Fruit fly (Drosophila melanogaster) whole organism, embryonic: ENCODE data around the gene CG33939.

Experiments used
- Atf6 ChIP-seq: fragments of 200-800 bp; sonication (Bioruptor generic); IDR thresholded peaks from 2 replicates; pipeline ENCODE4 v1.3.6; 2022; ENCODE audit warnings: missing biosample characterization, missing genetic modification characterization
- CG10543 ChIP-seq: fragments of 200-800 bp; sonication (Bioruptor generic); optimal IDR thresholded peaks from 3 replicates; lab custom pipeline; 2017; ENCODE audit warnings: missing biosample characterization, mild to moderate bottlenecking, missing genetic modification characterization, moderate library complexity
- CG11504 ChIP-seq: fragments of 200-800 bp; sonication (Bioruptor generic); optimal IDR thresholded peaks from 3 replicates; lab custom pipeline; 2019; ENCODE audit warnings: missing biosample characterization, mild to moderate bottlenecking, missing genetic modification characterization, moderate library complexity
- CG11695 ChIP-seq: fragments of 200-800 bp; sonication (Bioruptor generic); IDR thresholded peaks from 3 replicates; pipeline ENCODE4 v1.3.6; 2022; ENCODE audit warnings: missing biosample characterization, missing genetic modification characterization
- CG12744 ChIP-seq: fragments of 200-800 bp; sonication (Bioruptor generic); optimal IDR thresholded peaks from 2 replicates; lab custom pipeline; 2016; ENCODE audit warnings: missing biosample characterization, missing genetic modification characterization
- CG12942 ChIP-seq: fragments of 200-800 bp; sonication (Bioruptor generic); optimal IDR thresholded peaks from 3 replicates; lab custom pipeline; 2016; ENCODE audit warnings: missing biosample characterization, missing genetic modification characterization
- CG13287 ChIP-seq: fragments of 200-800 bp; sonication (Bioruptor generic); IDR thresholded peaks from 2 replicates; pipeline ENCODE4 v1.3.6; 2022; ENCODE audit warnings: missing biosample characterization, missing genetic modification characterization; ENCODE audit not compliant: partially characterized antibody
- CG15011 ChIP-seq: fragments of 200-800 bp; sonication (Bioruptor generic); optimal IDR thresholded peaks from 3 replicates; lab custom pipeline; 2018; ENCODE audit warnings: missing biosample characterization, mild to moderate bottlenecking, missing genetic modification characterization
- CG15514 ChIP-seq: fragments of 200-800 bp; sonication (Bioruptor generic); optimal IDR thresholded peaks from 3 replicates; lab custom pipeline; 2017; ENCODE audit warnings: missing biosample characterization, missing genetic modification characterization, mild to moderate bottlenecking, moderate library complexity, missing genetic modification reagents
- CG1602 ChIP-seq: fragments of 200-800 bp; sonication (Bioruptor generic); optimal IDR thresholded peaks from 3 replicates; lab custom pipeline; 2016; ENCODE audit warnings: missing biosample characterization, missing genetic modification characterization
- CG16815 ChIP-seq: fragments of 200-800 bp; sonication (Bioruptor generic); optimal IDR thresholded peaks from 3 replicates; lab custom pipeline; 2017; ENCODE audit warnings: missing biosample characterization, mild to moderate bottlenecking, missing genetic modification characterization
- CG18599 ChIP-seq: fragments of 200-800 bp; sonication (Bioruptor generic); optimal IDR thresholded peaks from 3 replicates; lab custom pipeline; 2017; ENCODE audit warnings: missing biosample characterization, missing genetic modification characterization, mild to moderate bottlenecking, moderate library complexity, missing genetic modification reagents
- CG2129 ChIP-seq: fragments of 200-800 bp; sonication (Bioruptor generic); IDR thresholded peaks from 2 replicates; pipeline ENCODE4 v1.3.6; 2022; ENCODE audit warnings: missing biosample characterization, missing genetic modification characterization; ENCODE audit not compliant: partially characterized antibody
- CG31388 ChIP-seq: fragments of 200-800 bp; sonication (Bioruptor generic); optimal IDR thresholded peaks from 2 replicates; lab custom pipeline; 2016; ENCODE audit warnings: missing biosample characterization, missing genetic modification characterization
- CG4707 ChIP-seq: fragments of 200-800 bp; sonication (Bioruptor generic); optimal IDR thresholded peaks from 2 replicates; lab custom pipeline; 2018; ENCODE audit warnings: missing biosample characterization, mild to moderate bottlenecking, missing genetic modification characterization, moderate library complexity
- CG6272 ChIP-seq: fragments of 200-800 bp; sonication (Bioruptor generic); IDR thresholded peaks from 2 replicates; pipeline ENCODE4 v1.3.6; 2022; ENCODE audit warnings: missing biosample characterization, missing genetic modification characterization
- CG6654 ChIP-seq: fragments of 200-800 bp; sonication (Bioruptor generic); optimal IDR thresholded peaks from 2 replicates; lab custom pipeline; 2017; ENCODE audit warnings: missing biosample characterization, mild to moderate bottlenecking, missing genetic modification characterization
- CG6813 ChIP-seq: fragments of 200-800 bp; sonication (Bioruptor generic); optimal IDR thresholded peaks from 2 replicates; lab custom pipeline; 2017; ENCODE audit warnings: missing biosample characterization, missing genetic modification characterization, mild to moderate bottlenecking, moderate library complexity, missing genetic modification reagents
- CG8765 ChIP-seq: fragments of 200-800 bp; sonication (Bioruptor generic); IDR thresholded peaks from 2 replicates; pipeline ENCODE4 v1.3.6; 2022; ENCODE audit warnings: missing biosample characterization, missing genetic modification characterization
- CG8944 ChIP-seq: fragments of 200-800 bp; sonication (Bioruptor generic); optimal IDR thresholded peaks from 3 replicates; lab custom pipeline; 2016; ENCODE audit warnings: missing biosample characterization, missing genetic modification characterization
- Dfd ChIP-seq, 2 experiments: fragments of >200 bp; optimal IDR thresholded peaks; 2 replicates each; lab custom pipeline; 2017; ENCODE audit warnings: missing biosample characterization in 2 of 2, missing genetic modification characterization in 2 of 2
- Fer3 ChIP-seq: fragments of 200-800 bp; sonication (Bioruptor generic); optimal IDR thresholded peaks from 2 replicates; lab custom pipeline; 2018; ENCODE audit warnings: missing biosample characterization, mild to moderate bottlenecking, missing genetic modification characterization, moderate library complexity
- H2.0 ChIP-seq: fragments of 200-800 bp; sonication (Bioruptor generic); IDR thresholded peaks from 2 replicates; pipeline ENCODE4 v1.3.6; 2022; ENCODE audit warnings: missing biosample characterization, missing genetic modification characterization
- NK7.1 ChIP-seq: fragments of 200-800 bp; sonication (Bioruptor generic); optimal IDR thresholded peaks from 3 replicates; lab custom pipeline; 2016; ENCODE audit warnings: missing biosample characterization, missing genetic modification characterization
- Nf-YC ChIP-seq: fragments of 200-800 bp; optimal IDR thresholded peaks from 3 replicates; lab custom pipeline; 2019; ENCODE audit warnings: missing biosample characterization, mild to moderate bottlenecking, missing genetic modification characterization, moderate library complexity
- Oli ChIP-seq: fragments of 200-800 bp; sonication (Bioruptor generic); optimal IDR thresholded peaks from 2 replicates; lab custom pipeline; 2018; ENCODE audit warnings: missing biosample characterization, mild to moderate bottlenecking, missing genetic modification characterization, moderate library complexity
- Sox102F ChIP-seq: fragments of 200-800 bp; sonication (Bioruptor generic); optimal IDR thresholded peaks from 2 replicates; lab custom pipeline; 2018; ENCODE audit warnings: missing biosample characterization, mild to moderate bottlenecking, missing genetic modification characterization, moderate library complexity
- Taf1 ChIP-seq: fragments of 200-800 bp; sonication (Bioruptor generic); IDR thresholded peaks from 2 replicates; pipeline ENCODE4 v1.3.6; 2022; ENCODE audit warnings: missing biosample characterization, missing genetic modification characterization
- Trl ChIP-seq, 3 experiments: fragments of >200 bp in 2 of 3; fragments of 200-800 bp in 1 of 3; sonication (Bioruptor generic) in 1 of 3; optimal IDR thresholded peaks; 2 replicates in 1 of 3; 3 replicates in 2 of 3; lab custom pipeline; 2016 to 2017; ENCODE audit warnings: missing biosample characterization in 1 of 3, missing genetic modification characterization in 1 of 3
- Vsx1 ChIP-seq: fragments of 200-800 bp; sonication (Bioruptor generic); optimal IDR thresholded peaks from 2 replicates; lab custom pipeline; 2017; ENCODE audit warnings: missing biosample characterization, mild to moderate bottlenecking, missing genetic modification characterization, missing genetic modification reagents
- abd-A ChIP-seq: fragments of 200-800 bp; sonication (Bioruptor generic); optimal IDR thresholded peaks from 3 replicates; lab custom pipeline; 2019; ENCODE audit warnings: missing biosample characterization, mild to moderate bottlenecking, missing genetic modification characterization, moderate library complexity
- ase ChIP-seq: fragments of 200-800 bp; sonication (Bioruptor generic); IDR thresholded peaks from 3 replicates; pipeline ENCODE4 v1.3.6; 2022; ENCODE audit warnings: missing biosample characterization, missing genetic modification characterization
- az2 ChIP-seq: fragments of 200-800 bp; sonication (Bioruptor generic); optimal IDR thresholded peaks from 3 replicates; lab custom pipeline; 2016; ENCODE audit warnings: missing biosample characterization, missing genetic modification characterization
- bab2 ChIP-seq: fragments of 200-800 bp; sonication (Bioruptor generic); optimal IDR thresholded peaks from 2 replicates; lab custom pipeline; 2016; ENCODE audit warnings: missing biosample characterization, missing genetic modification characterization
- bowl ChIP-seq: fragments of 200-800 bp; sonication (Bioruptor generic); IDR thresholded peaks from 2 replicates; pipeline ENCODE4 v1.3.6; 2022; ENCODE audit warnings: missing biosample characterization, missing genetic modification characterization
- cg ChIP-seq: fragments of 200-800 bp; sonication (Bioruptor generic); optimal IDR thresholded peaks from 3 replicates; lab custom pipeline; 2019; ENCODE audit warnings: missing biosample characterization, mild to moderate bottlenecking, missing genetic modification characterization, moderate library complexity
- chm ChIP-seq: fragments of 200-800 bp; sonication (Bioruptor generic); IDR thresholded peaks from 2 replicates; pipeline ENCODE4 v1.3.6; 2022; ENCODE audit warnings: missing biosample characterization, missing genetic modification characterization
- da ChIP-seq: fragments of 200-800 bp; sonication (Bioruptor generic); optimal IDR thresholded peaks from 2 replicates; lab custom pipeline; 2016; ENCODE audit warnings: missing biosample characterization, missing genetic modification characterization
- dysf ChIP-seq: fragments of 200-800 bp; sonication (Bioruptor generic); IDR thresholded peaks from 3 replicates; pipeline ENCODE4 v1.3.6; 2022; ENCODE audit warnings: missing biosample characterization, missing genetic modification characterization
- eve ChIP-seq, 2 experiments: fragments of >200 bp; optimal IDR thresholded peaks; 2 replicates each; lab custom pipeline; 2017; ENCODE audit warnings: missing biosample characterization in 2 of 2, missing genetic modification characterization in 2 of 2
- gfzf ChIP-seq: fragments of 200-800 bp; sonication (Bioruptor generic); optimal IDR thresholded peaks from 2 replicates; lab custom pipeline; 2016; ENCODE audit warnings: missing biosample characterization, mild to moderate bottlenecking, missing genetic modification characterization, moderate library complexity
- lab ChIP-seq: fragments of 200-800 bp; sonication (Bioruptor generic); optimal IDR thresholded peaks from 3 replicates; lab custom pipeline; 2017; ENCODE audit warnings: missing biosample characterization, missing genetic modification characterization, mild to moderate bottlenecking, moderate library complexity, missing genetic modification reagents
- mirr ChIP-seq: fragments of 200-800 bp; sonication (Bioruptor generic); optimal IDR thresholded peaks from 3 replicates; lab custom pipeline; 2018; ENCODE audit warnings: missing biosample characterization, mild to moderate bottlenecking, missing genetic modification characterization
- pan ChIP-seq, 4 experiments: fragments of >200 bp in 3 of 4; fragments of 200-800 bp in 1 of 4; sonication (Bioruptor generic) in 1 of 4; optimal IDR thresholded peaks in 3 of 4; IDR thresholded peaks in 1 of 4; 2 replicates each; pipeline versions ENCODE4 v1.3.6 to Lab custom; 2017 to 2022; ENCODE audit warnings: missing biosample characterization in 2 of 4, missing genetic modification characterization in 2 of 4, mixed read lengths in 1 of 4
- sens-2 ChIP-seq: fragments of 200-800 bp; sonication (Bioruptor generic); IDR thresholded peaks from 2 replicates; pipeline ENCODE4 v1.3.6; 2022; ENCODE audit warnings: missing biosample characterization, missing genetic modification characterization
- trem ChIP-seq: fragments of 200-800 bp; optimal IDR thresholded peaks from 3 replicates; lab custom pipeline; 2019; ENCODE audit warnings: missing biosample characterization, mild to moderate bottlenecking, missing genetic modification characterization, moderate library complexity
- zf30C ChIP-seq: fragments of 200-800 bp; sonication (Bioruptor generic); optimal IDR thresholded peaks from 3 replicates; lab custom pipeline; 2018; ENCODE audit warnings: missing biosample characterization, mild to moderate bottlenecking, missing genetic modification characterization
- zfh1 ChIP-seq: fragments of 200-800 bp; sonication (Bioruptor generic); IDR thresholded peaks from 3 replicates; pipeline ENCODE4 v1.3.6; 2022; ENCODE audit warnings: missing biosample characterization, missing genetic modification characterization

The CG33939 gene

DNA sequence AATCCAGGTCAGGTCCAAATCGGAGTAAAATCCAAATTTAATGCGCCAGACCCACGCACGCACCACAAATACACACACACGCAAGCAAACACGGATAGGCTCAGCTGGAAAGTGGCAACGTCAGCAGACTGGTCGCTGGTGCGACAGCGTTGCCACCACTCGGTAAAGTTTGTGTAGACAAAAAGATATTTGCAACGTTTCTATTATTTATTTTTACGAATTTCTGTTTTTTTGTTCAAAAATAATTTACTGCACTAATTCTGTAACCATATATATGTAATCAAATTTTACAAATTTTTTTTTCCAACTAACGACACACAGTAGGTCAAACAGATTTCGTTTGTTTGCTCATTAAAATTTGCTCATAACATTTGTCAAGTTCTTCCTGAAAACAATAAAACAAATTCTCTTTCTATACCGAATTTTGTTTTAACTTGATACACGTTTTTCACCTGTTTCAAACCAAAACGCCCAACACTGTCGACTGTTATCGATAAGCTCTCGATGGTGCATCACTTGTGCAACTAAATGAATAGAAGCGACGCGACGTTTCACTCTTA, 5.1 kb upstream of the CG33939 start, which contains the start of the genes CG7556 and CG7453 (continued):
- peak; percentile 76 for TF ChIP-seq cg
- no peak for TF ChIP-seq Trl (optimal IDR thresholded peaks at IDR 0.05; lab: Kevin White, UChicago)
- TF ChIP-seq Trl (GFP tag; optimal IDR thresholded peaks at IDR 0.05; lab: Kevin White, UChicago), result peak; percentile 62
- TF ChIP-seq CG11695 (GFP tag; lab: Robert Waterston, UW), result peak; percentile 38; the same call in 1 of the 3 replicates
- peak; percentile 63; the same call in 1 of the 2 replicates for TF ChIP-seq CG6272 (GFP tag; lab: Robert Waterston, UW)
- peak; percentile 41 for TF ChIP-seq CG12744 (GFP tag; lab: Kevin White, UChicago)
- no peak for TF ChIP-seq Vsx1 (GFP tag; lab: Kevin White, UChicago)
- TF ChIP-seq CG11504, result peak; percentile 78
- TF ChIP-seq bowl (GFP tag; lab: Robert Waterston, UW), result no peak
- TF ChIP-seq CG1602, result peak; percentile 70
- no peak for TF ChIP-seq CG4707 (GFP tag; lab: Kevin White, UChicago)
- TF ChIP-seq NK7.1 (GFP tag; lab: Kevin White, UChicago), result peak; percentile 50
- no peak for TF ChIP-seq CG6813
- 0 out of 2 replicates have a peak, but pooled peaks have one; percentile 14 for TF ChIP-seq CG13287
- TF ChIP-seq CG31388, result peak; percentile 9
- no peak for TF ChIP-seq sens-2 (GFP tag; lab: Robert Waterston, UW)
- peak; percentile 35 for TF ChIP-seq da (GFP tag; lab: Kevin White, UChicago)
- TF ChIP-seq CG18599 (GFP tag; lab: Kevin White, UChicago), result peak; percentile 74
- TF ChIP-seq Oli, result peak; percentile 69
- TF ChIP-seq eve (GFP tag; optimal IDR thresholded peaks at IDR 0.05; lab: Kevin White, UChicago), result no peak
- peak; percentile 66 for TF ChIP-seq CG12942
- peak; percentile 83 for TF ChIP-seq bab2
- TF ChIP-seq H2.0 (GFP tag; lab: Robert Waterston, UW), result peak; percentile 57
- peak; percentile 81 for TF ChIP-seq CG10543 (GFP tag; lab: Kevin White, UChicago)
- no peak for TF ChIP-seq pan (optimal IDR thresholded peaks at IDR 0.05; lab: Kevin White, UChicago)
- TF ChIP-seq pan (GFP tag; optimal IDR thresholded peaks at IDR 0.05 in 1 of 2, IDR thresholded peaks at IDR 0.05 in 1 of 2), result peak in 1 of 2 experiments; percentile 35
- no peak for TF ChIP-seq Dfd (GFP tag; optimal IDR thresholded peaks at IDR 0.05; lab: Kevin White, UChicago)
- no peak for TF ChIP-seq mirr (GFP tag; lab: Kevin White, UChicago)
- TF ChIP-seq gfzf (GFP tag; lab: Kevin White, UChicago), result peak; percentile 12
- TF ChIP-seq Taf1, result 0 out of 2 replicates have a peak, but pooled peaks have one; percentile 32
- peak; percentile 45 for TF ChIP-seq CG6654 (GFP tag; lab: Kevin White, UChicago)
- peak; percentile 65 for TF ChIP-seq CG16815 (GFP tag; lab: Kevin White, UChicago)
- TF ChIP-seq ase (GFP tag; lab: Robert Waterston, UW), result peak; percentile 24; the same call in 1 of the 3 replicates
- TF ChIP-seq trem, result peak; percentile 65
- peak; percentile 54 for TF ChIP-seq CG15011
- no peak for TF ChIP-seq abd-A (tag; lab: Kevin White, UChicago)
- no peak for TF ChIP-seq chm
- TF ChIP-seq CG2129, result no peak
- no peak for TF ChIP-seq CG8765
- TF ChIP-seq Fer3 (tag; lab: Kevin White, UChicago), result peak; percentile 54
- peak; percentile 65 for TF ChIP-seq CG15514 (GFP tag; lab: Kevin White, UChicago)
- TF ChIP-seq lab (GFP tag; lab: Kevin White, UChicago), result peak; percentile 74
- peak; percentile 80 for TF ChIP-seq az2 (GFP tag; lab: Kevin White, UChicago)
- TF ChIP-seq zf30C (GFP tag; lab: Kevin White, UChicago), result peak; percentile 64
- TF ChIP-seq Atf6 (GFP tag; lab: Robert Waterston, UW), result peak; percentile 66
- peak; percentile 74 for TF ChIP-seq CG8944 (GFP tag; lab: Kevin White, UChicago)
- peak; percentile 70 for TF ChIP-seq Nf-YC (tag; lab: Kevin White, UChicago)
- peak; percentile 76 for TF ChIP-seq dysf
- TF ChIP-seq zfh1, result 0 out of 3 replicates have a peak, but pooled peaks have one; percentile 28
- TF ChIP-seq Sox102F (GFP tag; lab: Kevin White, UChicago), result peak; percentile 71
